Fruit fly (Drosophila melanogaster): ENCODE results near the gene ems.

- no peak for TF ChIP-seq schlank (tag; optimal IDR thresholded peaks at IDR 0.05)
- TF ChIP-seq CG2120 (GFP tag; optimal IDR thresholded peaks at IDR 0.05), result no peak
- TF ChIP-seq CG16815 (GFP tag; optimal IDR thresholded peaks at IDR 0.05), result no peak
- no peak for TF ChIP-seq CG17328 (GFP tag; IDR thresholded peaks at IDR 0.05)
- no peak for TF ChIP-seq CG33213 (GFP tag; optimal IDR thresholded peaks at IDR 0.05)
- TF ChIP-seq CG9609 (GFP tag; optimal IDR thresholded peaks at IDR 0.05), result no peak
- peak; percentile 100 for TF ChIP-seq Nf-YC (tag; optimal IDR thresholded peaks at IDR 0.05)
- no peak for TF ChIP-seq CG33557 (GFP tag; optimal IDR thresholded peaks at IDR 0.05)
- no peak for TF ChIP-seq HHEX (GFP tag; optimal IDR thresholded peaks at IDR 0.05)
- no peak for TF ChIP-seq usp (GFP tag; optimal IDR thresholded peaks at IDR 0.05)
- TF ChIP-seq CG18764 (GFP tag; optimal IDR thresholded peaks at IDR 0.05), result no peak
- TF ChIP-seq esg (GFP tag; conservative IDR thresholded peaks at IDR 0.05), result no peak
Observed at dm6 chr3R:13877125-13877524, 24.5 kb upstream of the ems start.

Data from whole organism, embryonic.